Fruit fly (Drosophila melanogaster): ENCODE data around the gene CG12017.

- no peak for TF ChIP-seq ttk (optimal IDR thresholded peaks at IDR 0.05)
- TF ChIP-seq insv (optimal IDR thresholded peaks at IDR 0.05) = no peak
- TF ChIP-seq h (optimal IDR thresholded peaks at IDR 0.05) = no peak
- TF ChIP-seq Myc (optimal IDR thresholded peaks at IDR 0.05) = no peak
- no peak for TF ChIP-seq psq (optimal IDR thresholded peaks at IDR 0.05)
These were observed 4.9 kb downstream of the CG12017 start for dm6 chr3L:3284900-3285299.

Data from Kc167 (cell line).